Fruit fly (Drosophila melanogaster): ENCODE measurements around the gene swm.

The swm gene

DNA sequence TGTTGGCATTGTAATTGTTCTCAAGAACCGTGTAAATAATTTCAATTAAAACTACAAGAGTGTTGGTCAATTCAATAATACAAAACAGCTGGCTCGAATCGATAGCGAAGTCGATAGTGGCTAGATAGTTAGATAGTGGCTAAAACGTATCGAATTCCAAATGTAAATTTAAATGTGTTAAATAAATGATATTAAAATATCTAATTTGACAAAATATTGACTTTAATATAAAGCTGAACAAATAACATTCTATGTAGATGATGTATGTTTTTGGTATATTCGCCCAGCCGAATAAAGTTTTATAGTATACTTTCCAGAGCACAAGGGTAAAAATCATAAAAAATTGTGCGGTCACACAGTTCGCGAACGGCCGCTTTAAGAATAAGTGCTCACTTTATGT lies 33.3 kb downstream of the swm start, which contains the start of the genes Dpm1 and CG10137 (continued):
- peak; percentile 69 for TF ChIP-seq bbx (GFP tag; IDR thresholded peaks at IDR 0.05; ENCODE audit: partially characterized antibody)
- peak; percentile 20 for TF ChIP-seq CG8924 (tag; optimal IDR thresholded peaks at IDR 0.05)
- TF ChIP-seq CG10267 (tag; optimal IDR thresholded peaks at IDR 0.05): peak; percentile 96
- TF ChIP-seq knrl (GFP tag; IDR thresholded peaks at IDR 0.05; ENCODE audit: partially characterized antibody): peak; percentile 60
- peak; percentile 73 for TF ChIP-seq unc-4 (GFP tag; IDR thresholded peaks at IDR 0.05; ENCODE audit: partially characterized antibody)
- TF ChIP-seq CG4617 (GFP tag; optimal IDR thresholded peaks at IDR 0.05; ENCODE audit: borderline replicate concordance): peak; percentile 56
- peak; percentile 8 for TF ChIP-seq CG2120 (GFP tag; optimal IDR thresholded peaks at IDR 0.05)
- TF ChIP-seq sens (GFP tag): peak; percentile 48
- TF ChIP-seq CG31365 (tag; optimal IDR thresholded peaks at IDR 0.05): no peak
- TF ChIP-seq CG17829 (tag; optimal IDR thresholded peaks at IDR 0.05): peak; percentile 12
- peak; percentile 68 for TF ChIP-seq trem (tag; optimal IDR thresholded peaks at IDR 0.05)
- no peak for TF ChIP-seq ci (GFP tag; IDR thresholded peaks at IDR 0.05)
- no peak for TF ChIP-seq CG8290 (GFP tag; optimal IDR thresholded peaks at IDR 0.05)
- peak in 1 of 2 experiments; percentile 4 for TF ChIP-seq CG8290 (tag; optimal IDR thresholded peaks at IDR 0.05)
- peak; percentile 1 for TF ChIP-seq CG18262 (tag; optimal IDR thresholded peaks at IDR 0.05)
- peak; percentile 78 for TF ChIP-seq Opbp (GFP tag; IDR thresholded peaks at IDR 0.05; ENCODE audit: partially characterized antibody)
- TF ChIP-seq Dll (GFP tag; IDR thresholded peaks at IDR 0.05; ENCODE audit: partially characterized antibody): peak; percentile 85
- peak; percentile 7 for TF ChIP-seq Nf-YC (tag; optimal IDR thresholded peaks at IDR 0.05)
- no peak for TF ChIP-seq CG13624 (GFP tag; optimal IDR thresholded peaks at IDR 0.05)
- TF ChIP-seq CG12104 (GFP tag; optimal IDR thresholded peaks at IDR 0.05): no peak
- peak; percentile 44 for TF ChIP-seq CoRest (tag; optimal IDR thresholded peaks at IDR 0.05)
- peak; percentile 67 for TF ChIP-seq gsb-n (tag; optimal IDR thresholded peaks at IDR 0.05)
- TF ChIP-seq CG17361 (GFP tag; IDR thresholded peaks at IDR 0.05): no peak
- TF ChIP-seq inv (GFP tag; IDR thresholded peaks at IDR 0.05; ENCODE audit: partially characterized antibody): peak; percentile 40; the same call in 1 of the 2 replicates
- peak; percentile 5 for TF ChIP-seq sug (tag; optimal IDR thresholded peaks at IDR 0.05)
- TF ChIP-seq CG2712 (tag; optimal IDR thresholded peaks at IDR 0.05): peak; percentile 23
- peak; percentile 66 for TF ChIP-seq Med (GFP tag)
- peak; percentile 3 for TF ChIP-seq grau (tag; optimal IDR thresholded peaks at IDR 0.05)
- peak; percentile 62 for TF ChIP-seq E2f2 (GFP tag; IDR thresholded peaks at IDR 0.05)
- TF ChIP-seq croc (GFP tag; conservative IDR thresholded peaks at IDR 0.05): no peak
- TF ChIP-seq oc (tag; optimal IDR thresholded peaks at IDR 0.05): no peak
- no peak for TF ChIP-seq CG6765 (GFP tag; optimal IDR thresholded peaks at IDR 0.05)
- TF ChIP-seq zfh2 (GFP tag; optimal IDR thresholded peaks at IDR 0.05): no peak
- peak; percentile 9 for TF ChIP-seq HmgZ (tag; optimal IDR thresholded peaks at IDR 0.05)
- peak; percentile 75 for TF ChIP-seq CG34224 (GFP tag; IDR thresholded peaks at IDR 0.05; ENCODE audit: partially characterized antibody)
- TF ChIP-seq zen2 (GFP tag; IDR thresholded peaks at IDR 0.05; ENCODE audit: partially characterized antibody): peak; percentile 53; the same call in 1 of the 3 replicates
- TF ChIP-seq CG12659 (GFP tag; optimal IDR thresholded peaks at IDR 0.05): peak; percentile 82
- TF ChIP-seq PHDP (tag; optimal IDR thresholded peaks at IDR 0.05): peak; percentile 1
- TF ChIP-seq sna (GFP tag; IDR thresholded peaks at IDR 0.05; ENCODE audit: partially characterized antibody): peak; percentile 49; the same call in 1 of the 2 replicates
- peak; percentile 82 for TF ChIP-seq CG13287 (GFP tag; IDR thresholded peaks at IDR 0.05; ENCODE audit: partially characterized antibody)
- peak; percentile 73 for TF ChIP-seq Bgb (GFP tag; IDR thresholded peaks at IDR 0.05; ENCODE audit: partially characterized antibody)
- peak; percentile 21 for TF ChIP-seq bcd (GFP tag; optimal IDR thresholded peaks at IDR 0.05)
- TF ChIP-seq Sry-δ (GFP tag; optimal IDR thresholded peaks at IDR 0.05): peak; percentile 35
- no peak for TF ChIP-seq CG8359 (GFP tag; optimal IDR thresholded peaks at IDR 0.05; ENCODE audit: borderline replicate concordance)
- peak; percentile 12 for TF ChIP-seq CG10147 (GFP tag; optimal IDR thresholded peaks at IDR 0.05)
- TF ChIP-seq CG14710 (tag; optimal IDR thresholded peaks at IDR 0.05): peak; percentile 49
- peak; percentile 46 for TF ChIP-seq CG15514 (GFP tag; optimal IDR thresholded peaks at IDR 0.05)
- TF ChIP-seq CG15601 (tag; optimal IDR thresholded peaks at IDR 0.05): peak; percentile 15
- TF ChIP-seq pzg (GFP tag; optimal IDR thresholded peaks at IDR 0.05): peak; percentile 63

Data from whole organism, embryonic.